Worm (Caenorhabditis elegans) whole organism, L4 larva: Measurements from ENCODE around the gene W08E12.6.
A peak's percentile ranks its signal among the peaks of the same experiment; 100 is the strongest.
"Not testable (repeated sequence)": the region's sequence is repeated elsewhere in the genome, so short reads cannot be mapped to it uniquely, and the experiment has no call there.

ENCODE experiments used
- D1046.2 ChIP-seq: fragments of 200-800 bp; sonication (Bioruptor generic); IDR thresholded peaks from 2 replicates; pipeline ENCODE4 v1.3.6; 2022; ENCODE audit warnings: missing genetic modification characterization, missing compliant biosample characterization
- T26A8.4 ChIP-seq: fragments of 200-800 bp; sonication (Bioruptor generic); IDR thresholded peaks from 2 replicates; pipeline ENCODE4 v1.3.6; 2022; ENCODE audit warnings: missing genetic modification characterization, missing compliant biosample characterization
- Y105C5A.15 ChIP-seq: fragments of 200-800 bp; sonication (Bioruptor generic); IDR thresholded peaks from 2 replicates; pipeline ENCODE4 v1.3.6; 2022; ENCODE audit warnings: missing genetic modification characterization, missing compliant biosample characterization
- Y48G9A.11 ChIP-seq: fragments of 200-800 bp; sonication (Bioruptor generic); IDR thresholded peaks from 2 replicates; pipeline ENCODE4 v1.3.6; 2022; ENCODE audit warnings: missing genetic modification reagents, missing genetic modification characterization, missing compliant biosample characterization
- Y75B8A.6 ChIP-seq: fragments of 200-800 bp; sonication (Bioruptor generic); IDR thresholded peaks from 2 replicates; pipeline ENCODE4 v1.3.6; 2022; ENCODE audit warnings: missing genetic modification reagents, missing genetic modification characterization, missing compliant biosample characterization
- ZK337.2 ChIP-seq: fragments of 200-800 bp; sonication (Bioruptor generic); IDR thresholded peaks from 2 replicates; pipeline ENCODE4 v1.3.6; 2022; ENCODE audit warnings: missing genetic modification reagents, missing genetic modification characterization, missing compliant biosample characterization
- ZK546.5 ChIP-seq, 2 experiments: sonication (generic microtip); optimal IDR thresholded peaks; 2 replicates each; lab custom pipeline; 2017; ENCODE audit warnings: missing biosample characterization in 2 of 2, missing genetic modification characterization in 2 of 2
- arid-1 ChIP-seq: fragments of 200-800 bp; sonication (Bioruptor generic); conservative IDR thresholded peaks from 2 replicates; pipeline ENCODE4 v1.3.6; 2022; ENCODE audit warnings: missing genetic modification reagents, missing genetic modification characterization, missing compliant biosample characterization
- ceh-20 ChIP-seq: fragments of 200-800 bp; sonication (Bioruptor generic); IDR thresholded peaks from 2 replicates; pipeline ENCODE4 v1.3.6; 2022; ENCODE audit warnings: missing genetic modification reagents, missing genetic modification characterization, missing compliant biosample characterization
- ceh-82 ChIP-seq: sonication (generic microtip); optimal IDR thresholded peaks from 2 replicates; lab custom pipeline; 2017; ENCODE audit warnings: missing biosample characterization, missing genetic modification characterization
- ctbp-1 ChIP-seq: fragments of 200-800 bp; sonication (Bioruptor generic); IDR thresholded peaks from 2 replicates; pipeline ENCODE4 v1.3.6; 2022; ENCODE audit warnings: missing genetic modification reagents, missing genetic modification characterization, missing compliant biosample characterization
- dmd-6 ChIP-seq: fragments of 200-800 bp; sonication (Bioruptor generic); IDR thresholded peaks from 2 replicates; pipeline ENCODE4 v1.3.6; 2022; ENCODE audit warnings: missing genetic modification reagents, missing genetic modification characterization, missing compliant biosample characterization
- dpl-1 ChIP-seq: fragments of 150-350 bp; optimal IDR thresholded peaks from 2 replicates; lab custom pipeline; 2014; ENCODE audit warnings: missing biosample characterization, missing genetic modification reagents, missing genetic modification characterization
- duxl-1 ChIP-seq: sonication (generic microtip); optimal IDR thresholded peaks from 2 replicates; lab custom pipeline; 2016; ENCODE audit warnings: mild to moderate bottlenecking, missing genetic modification characterization, moderate library complexity, missing compliant biosample characterization; ENCODE audit not compliant: poor library complexity
- dve-1 ChIP-seq: sonication (generic microtip); optimal IDR thresholded peaks from 2 replicates; lab custom pipeline; 2017; ENCODE audit warnings: antibody characterized with exemption, mild to moderate bottlenecking, missing genetic modification characterization, missing compliant biosample characterization; ENCODE audit not compliant: insufficient read depth
- egl-43 ChIP-seq: fragments of 200-800 bp; sonication (Bioruptor generic); IDR thresholded peaks from 2 replicates; pipeline ENCODE4 v1.3.6; 2022; ENCODE audit warnings: missing genetic modification reagents, missing genetic modification characterization, missing compliant biosample characterization
- hlh-11 ChIP-seq: fragments of 200-800 bp; sonication (Bioruptor generic); optimal IDR thresholded peaks from 2 replicates; lab custom pipeline; 2018; ENCODE audit warnings: mild to moderate bottlenecking, missing genetic modification characterization, missing compliant biosample characterization
- hlh-30 ChIP-seq: sonication (generic microtip); optimal IDR thresholded peaks from 2 replicates; lab custom pipeline; 2017; ENCODE audit warnings: antibody characterized with exemption, mild to moderate bottlenecking, missing genetic modification characterization, missing compliant biosample characterization; ENCODE audit not compliant: insufficient read depth
- hmg-1.1 ChIP-seq: fragments of 200-800 bp; sonication (Bioruptor generic); IDR thresholded peaks from 2 replicates; pipeline ENCODE4 v1.3.6; 2022; ENCODE audit warnings: missing genetic modification reagents, missing genetic modification characterization, missing compliant biosample characterization
- jun-1 ChIP-seq: fragments of 150-350 bp; optimal IDR thresholded peaks from 2 replicates; lab custom pipeline; 2014; ENCODE audit warnings: missing biosample characterization, missing genetic modification reagents, missing genetic modification characterization
- lin-1 ChIP-seq: fragments of 200-800 bp; sonication (Bioruptor generic); IDR thresholded peaks from 2 replicates; pipeline ENCODE4 v1.3.6; 2022; ENCODE audit warnings: missing genetic modification reagents, missing genetic modification characterization, missing compliant biosample characterization
- lin-15B ChIP-seq: fragments of 150-350 bp; sonication (generic microtip); optimal IDR thresholded peaks from 3 replicates; lab custom pipeline; 2014; ENCODE audit warnings: missing biosample characterization, missing genetic modification characterization
- lin-29 ChIP-seq: fragments of 200-800 bp; sonication (Bioruptor generic); IDR thresholded peaks from 2 replicates; pipeline ENCODE4 v1.3.6; 2022; ENCODE audit warnings: missing genetic modification reagents, missing genetic modification characterization, missing compliant biosample characterization
- lin-38 ChIP-seq: fragments of 200-800 bp; sonication (Bioruptor generic); IDR thresholded peaks from 2 replicates; pipeline ENCODE4 v1.3.6; 2022; ENCODE audit warnings: missing genetic modification reagents, missing genetic modification characterization, missing compliant biosample characterization
- lsy-2 ChIP-seq, 2 experiments: fragments of 150-350 bp in 1 of 2; sonication (generic microtip) in 1 of 2; optimal IDR thresholded peaks; 2 replicates each; lab custom pipeline; 2014 to 2017; ENCODE audit warnings: missing biosample characterization in 2 of 2, missing genetic modification characterization in 2 of 2
- madf-9 ChIP-seq: fragments of 200-800 bp; sonication (Bioruptor generic); conservative IDR thresholded peaks from 2 replicates; pipeline ENCODE4 v1.3.6; 2022; ENCODE audit warnings: missing genetic modification reagents, missing genetic modification characterization, missing compliant biosample characterization
- mdl-1 ChIP-seq, 2 experiments: fragments of 150-350 bp in 1 of 2; sonication (generic microtip) in 1 of 2; optimal IDR thresholded peaks; 2 replicates each; lab custom pipeline; 2014 to 2017; ENCODE audit warnings: missing biosample characterization in 2 of 2, missing genetic modification characterization in 2 of 2
- mdt-29 ChIP-seq: fragments of 200-800 bp; sonication (Bioruptor generic); IDR thresholded peaks from 2 replicates; pipeline ENCODE4 v1.3.6; 2022; ENCODE audit warnings: missing genetic modification reagents, missing genetic modification characterization, missing compliant biosample characterization
- mep-1 ChIP-seq: fragments of 150-350 bp; sonication (generic microtip); optimal IDR thresholded peaks from 3 replicates; lab custom pipeline; 2014; ENCODE audit warnings: missing biosample characterization, missing genetic modification characterization
- mxl-3 ChIP-seq: fragments of 200-800 bp; sonication (Bioruptor generic); optimal IDR thresholded peaks from 2 replicates; lab custom pipeline; 2018; ENCODE audit warnings: mild to moderate bottlenecking, missing genetic modification characterization, missing compliant biosample characterization
- nhr-102 ChIP-seq: sonication (generic microtip); optimal IDR thresholded peaks from 2 replicates; lab custom pipeline; 2016; ENCODE audit warnings: mild to moderate bottlenecking, missing genetic modification characterization, moderate library complexity, missing compliant biosample characterization
- nhr-11 ChIP-seq: fragments of 150-350 bp; optimal IDR thresholded peaks from 2 replicates; lab custom pipeline; 2014; ENCODE audit warnings: missing biosample characterization, missing genetic modification characterization
- nhr-28 ChIP-seq: fragments of 150-350 bp; optimal IDR thresholded peaks from 2 replicates; lab custom pipeline; 2014; ENCODE audit warnings: missing biosample characterization, missing genetic modification characterization
- nhr-48 ChIP-seq: sonication (generic microtip); optimal IDR thresholded peaks from 2 replicates; lab custom pipeline; 2016; ENCODE audit warnings: mild to moderate bottlenecking, missing genetic modification characterization, missing compliant biosample characterization
- nhr-77 ChIP-seq: fragments of 150-350 bp; optimal IDR thresholded peaks from 2 replicates; lab custom pipeline; 2014; ENCODE audit warnings: missing biosample characterization, missing genetic modification characterization
- pha-4 ChIP-seq, 2 experiments: fragments of 150-350 bp in 1 of 2; fragments of 200-800 bp in 1 of 2; sonication (Bioruptor generic) in 1 of 2; IDR thresholded peaks in 1 of 2; optimal IDR thresholded peaks in 1 of 2; 2 replicates each; pipeline versions ENCODE4 v1.3.6 to Lab custom; 2014 to 2022; ENCODE audit warnings: missing genetic modification characterization in 2 of 2, missing genetic modification reagents in 2 of 2, missing biosample characterization in 1 of 2, missing compliant biosample characterization in 1 of 2
- php-3 ChIP-seq: fragments of 200-800 bp; sonication (Bioruptor generic); IDR thresholded peaks from 2 replicates; pipeline ENCODE4 v1.3.6; 2022; ENCODE audit warnings: missing genetic modification reagents, missing genetic modification characterization, missing compliant biosample characterization
- rbr-2 ChIP-seq: sonication (generic microtip); optimal IDR thresholded peaks from 2 replicates; lab custom pipeline; 2016; ENCODE audit warnings: missing genotype, missing genetic modification characterization, missing compliant biosample characterization
- sdz-12 ChIP-seq: fragments of 200-800 bp; sonication (Bioruptor generic); optimal IDR thresholded peaks from 2 replicates; lab custom pipeline; 2018; ENCODE audit warnings: mild to moderate bottlenecking, missing genetic modification characterization, missing compliant biosample characterization
- set-16 ChIP-seq: fragments of 200-800 bp; sonication (Bioruptor generic); IDR thresholded peaks from 2 replicates; pipeline ENCODE4 v1.3.6; 2022; ENCODE audit warnings: missing genetic modification reagents, missing genetic modification characterization, missing compliant biosample characterization
- snpc-1.2 ChIP-seq: fragments of 200-800 bp; sonication (Bioruptor generic); IDR thresholded peaks from 2 replicates; pipeline ENCODE4 v1.3.6; 2022; ENCODE audit warnings: missing genetic modification reagents, missing genetic modification characterization, missing compliant biosample characterization
- spr-3 ChIP-seq: fragments of 200-800 bp; sonication (Bioruptor generic); optimal IDR thresholded peaks from 2 replicates; lab custom pipeline; 2018; ENCODE audit warnings: mild to moderate bottlenecking, missing genetic modification characterization, missing compliant biosample characterization
- unc-130 ChIP-seq: sonication (generic microtip); optimal IDR thresholded peaks from 2 replicates; lab custom pipeline; 2016; ENCODE audit warnings: missing genetic modification reagents, missing genetic modification characterization, missing compliant biosample characterization
- vab-7 ChIP-seq: fragments of 200-800 bp; sonication (Bioruptor generic); IDR thresholded peaks from 2 replicates; pipeline ENCODE4 v1.3.6; 2022; ENCODE audit warnings: missing genetic modification reagents, missing genetic modification characterization, missing compliant biosample characterization
- zfp-2 ChIP-seq: sonication (generic microtip); optimal IDR thresholded peaks from 2 replicates; lab custom pipeline; 2016; ENCODE audit warnings: mild to moderate bottlenecking, missing genetic modification characterization, missing compliant biosample characterization
- zfp-3 ChIP-seq: fragments of 200-800 bp; sonication (Bioruptor generic); conservative IDR thresholded peaks from 2 replicates; pipeline ENCODE4 v1.3.6; 2022; ENCODE audit warnings: missing genetic modification reagents, missing genetic modification characterization, missing compliant biosample characterization
- ztf-11 ChIP-seq: fragments of 150-350 bp; optimal IDR thresholded peaks from 2 replicates; lab custom pipeline; 2014; ENCODE audit warnings: missing biosample characterization, missing genetic modification characterization

The W08E12.6 gene

ce11 chrIV:3311243-3311642, 12.8 kb downstream of the W08E12.6 start, which contains the start of gene zip-11 (continued):
- TF ChIP-seq arid-1 (GFP tag; lab: Robert Waterston, UW) (peak; percentile 54; the same call in 1 of the 2 replicates), nhr-28 (tag; lab: Kevin White, UChicago) (peak; percentile 50), jun-1 (tag; lab: Kevin White, UChicago) (no peak), sdz-12 (GFP tag; lab: Kevin White, UChicago) (no peak), ZK337.2 (GFP tag; lab: Robert Waterston, UW) (no peak), mxl-3 (GFP tag; lab: Kevin White, UChicago) (peak; percentile 81), lin-29 (GFP tag; lab: Robert Waterston, UW) (peak; percentile 71; the same call in 1 of the 2 replicates), Y75B8A.6 (GFP tag; lab: Robert Waterston, UW) (no peak), D1046.2 (GFP tag; lab: Robert Waterston, UW) (0 out of 2 replicates have a peak, but pooled peaks have one; percentile 62), Y105C5A.15 (no peak), dmd-6 (GFP tag; lab: Robert Waterston, UW) (peak; percentile 31; the same call in 1 of the 2 replicates), lin-15B (tag; lab: Kevin White, UChicago) (no peak), nhr-11 (peak; percentile 38), zfp-2 (no peak), rbr-2 (tag; lab: Kevin White, UChicago) (peak; percentile 71), ceh-20 (GFP tag; lab: Robert Waterston, UW) (peak; percentile 63; the same call in 1 of the 2 replicates), nhr-102 (tag; lab: Kevin White, UChicago) (peak; percentile 48), duxl-1 (tag; lab: Kevin White, UChicago) (peak; percentile 51), mdl-1 (tag; optimal IDR thresholded peaks at IDR 0.05; lab: Kevin White, UChicago) (peak in 1 of 2 experiments; percentile 52), snpc-1.2 (GFP tag; lab: Robert Waterston, UW) (no peak), spr-3 (peak; percentile 100), ZK546.5 (tag; optimal IDR thresholded peaks at IDR 0.05; lab: Kevin White, UChicago) (no peak), dve-1 (peak; percentile 33), set-16 (peak; percentile 92), ctbp-1 (GFP tag; lab: Robert Waterston, UW) (peak; percentile 56; the same call in 1 of the 2 replicates), ceh-82 (tag; lab: Kevin White, UChicago) (no peak), lsy-2 (tag; optimal IDR thresholded peaks at IDR 0.05; lab: Kevin White, UChicago) (peak in 1 of 2 experiments; percentile 77), mdt-29 (no peak), ztf-11 (no peak), dpl-1 (GFP tag; lab: Kevin White, UChicago) (peak; percentile 44), T26A8.4 (peak; percentile 40; the same call in 1 of the 2 replicates), hlh-30 (tag; lab: Kevin White, UChicago) (peak; percentile 40)

- TF ChIP-seq mep-1 (tag; lab: Kevin White, UChicago) (peak; percentile 20), madf-9 (peak; percentile 82), egl-43 (GFP tag; lab: Robert Waterston, UW) (peak; percentile 89), lin-29 (GFP tag; lab: Robert Waterston, UW) (peak; percentile 96), vab-7 (GFP tag; lab: Robert Waterston, UW) (peak; percentile 77), nhr-28 (tag; lab: Kevin White, UChicago) (peak; percentile 6), arid-1 (GFP tag; lab: Robert Waterston, UW) (peak; percentile 84), unc-130 (GFP tag; lab: Kevin White, UChicago) (peak; percentile 51), lsy-2 (tag; optimal IDR thresholded peaks at IDR 0.05; lab: Kevin White, UChicago) (peak; percentile 78 to 92), nhr-77 (tag; lab: Kevin White, UChicago) (peak; percentile 38), T26A8.4 (peak; percentile 98), pha-4 (GFP tag; IDR thresholded peaks at IDR 0.05; lab: Robert Waterston, UW) (peak; percentile 96; the same call in 1 of the 2 replicates), zfp-3 (GFP tag; lab: Robert Waterston, UW) (peak; percentile 98), D1046.2 (GFP tag; lab: Robert Waterston, UW) (peak; percentile 97), lin-38 (peak; percentile 98), dpl-1 (GFP tag; lab: Kevin White, UChicago) (peak; percentile 56), nhr-102 (tag; lab: Kevin White, UChicago) (peak; percentile 88), hlh-11 (tag; lab: Kevin White, UChicago) (peak; percentile 69), php-3 (peak; percentile 96), Y48G9A.11 (GFP tag; lab: Robert Waterston, UW) (peak; percentile 94), hmg-1.1 (GFP tag; lab: Robert Waterston, UW) (peak; percentile 90), duxl-1 (tag; lab: Kevin White, UChicago) (peak; percentile 64), lin-1 (GFP tag; lab: Robert Waterston, UW) (peak; percentile 93), snpc-1.2 (GFP tag; lab: Robert Waterston, UW) (peak; percentile 88), nhr-48 (tag; lab: Kevin White, UChicago) (peak; percentile 63), ctbp-1 (GFP tag; lab: Robert Waterston, UW) (peak; percentile 79)
- TF ChIP-seq pha-4 (tag; optimal IDR thresholded peaks at IDR 0.05; lab: Kevin White, UChicago), result not testable (repeated sequence)
Measured at ce11 chrIV:3313311-3313710, 14.9 kb downstream of the W08E12.6 start.
